Worm (Caenorhabditis elegans) whole organism, young adult: ENCODE data around the gene srh-218.

ENCODE experiments used
- F10E7.11 ChIP-seq: sonication (generic microtip); optimal IDR thresholded peaks from 2 replicates; lab custom pipeline; 2017; ENCODE audit warnings: mild to moderate bottlenecking, missing genetic modification characterization, moderate library complexity, missing compliant biosample characterization
- F33H1.4 ChIP-seq: fragments of 200-800 bp; sonication (Bioruptor generic); IDR thresholded peaks from 2 replicates; pipeline ENCODE4 v1.3.6; 2022; ENCODE audit warnings: missing genetic modification reagents, missing genetic modification characterization, missing compliant biosample characterization
- F37B4.10 ChIP-seq: fragments of 200-800 bp; sonication (Bioruptor generic); IDR thresholded peaks from 2 replicates; pipeline ENCODE4 v1.3.6; 2022; ENCODE audit warnings: missing genetic modification characterization, missing compliant biosample characterization
- F52B5.7 ChIP-seq: sonication (generic microtip); optimal IDR thresholded peaks from 2 replicates; lab custom pipeline; 2016; ENCODE audit warnings: mild to moderate bottlenecking, missing genetic modification characterization, missing compliant biosample characterization
- Y56A3A.18 ChIP-seq: fragments of 200-800 bp; sonication (Bioruptor generic); IDR thresholded peaks from 2 replicates; pipeline ENCODE4 v1.3.6; 2022; ENCODE audit warnings: missing genetic modification reagents, missing genetic modification characterization, missing compliant biosample characterization
- Y67H2A.10 ChIP-seq: fragments of 200-800 bp; sonication (Bioruptor generic); conservative IDR thresholded peaks from 2 replicates; pipeline ENCODE4 v1.3.6; 2022; ENCODE audit warnings: missing genetic modification reagents, missing genetic modification characterization, missing compliant biosample characterization
- athp-1 ChIP-seq: sonication (generic microtip); optimal IDR thresholded peaks from 2 replicates; lab custom pipeline; 2017; ENCODE audit warnings: mild to moderate bottlenecking, missing genetic modification characterization, missing compliant biosample characterization
- attf-5 ChIP-seq: fragments of 200-800 bp; sonication (Bioruptor generic); optimal IDR thresholded peaks from 2 replicates; lab custom pipeline; 2018; ENCODE audit warnings: mild to moderate bottlenecking, missing genetic modification characterization, missing compliant biosample characterization
- attf-6 ChIP-seq: fragments of 200-800 bp; sonication (Bioruptor generic); IDR thresholded peaks from 2 replicates; pipeline ENCODE4 v1.3.6; 2022; ENCODE audit warnings: missing genetic modification reagents, missing genetic modification characterization, missing compliant biosample characterization
- ccch-3 ChIP-seq: fragments of 200-800 bp; sonication (Bioruptor generic); optimal IDR thresholded peaks from 2 replicates; lab custom pipeline; 2018; ENCODE audit warnings: mild to moderate bottlenecking, missing genetic modification characterization, missing compliant biosample characterization
- cebp-2 ChIP-seq: fragments of 200-800 bp; sonication (Bioruptor generic); IDR thresholded peaks from 2 replicates; pipeline ENCODE4 v1.3.6; 2022; ENCODE audit warnings: missing genetic modification characterization, missing compliant biosample characterization
- ceh-40 ChIP-seq: fragments of 200-800 bp; sonication (Bioruptor generic); IDR thresholded peaks from 2 replicates; pipeline ENCODE4 v1.3.6; 2022; ENCODE audit warnings: missing genetic modification characterization, missing compliant biosample characterization
- dox-1 ChIP-seq: fragments of 200-800 bp; sonication (Bioruptor generic); IDR thresholded peaks from 2 replicates; pipeline ENCODE4 v1.3.6; 2022; ENCODE audit warnings: missing genetic modification reagents, missing genetic modification characterization, missing compliant biosample characterization
- egl-18 ChIP-seq: fragments of 200-800 bp; sonication (Bioruptor generic); IDR thresholded peaks from 2 replicates; pipeline ENCODE4 v1.3.6; 2022; ENCODE audit warnings: missing genetic modification reagents, missing genetic modification characterization, missing compliant biosample characterization
- egl-44 ChIP-seq: fragments of 200-800 bp; sonication (Bioruptor generic); IDR thresholded peaks from 2 replicates; pipeline ENCODE4 v1.3.6; 2022; ENCODE audit warnings: missing genetic modification reagents, missing genetic modification characterization, missing compliant biosample characterization
- egrh-3 ChIP-seq: fragments of 200-800 bp; sonication (Bioruptor generic); IDR thresholded peaks from 2 replicates; pipeline ENCODE4 v1.3.6; 2022; ENCODE audit warnings: missing genetic modification reagents, missing genetic modification characterization, missing compliant biosample characterization
- fkh-3 ChIP-seq: sonication (generic microtip); optimal IDR thresholded peaks from 2 replicates; lab custom pipeline; 2016; ENCODE audit warnings: mild to moderate bottlenecking, missing genetic modification characterization, missing compliant biosample characterization
- him-1 ChIP-seq: sonication (generic microtip); optimal IDR thresholded peaks from 2 replicates; lab custom pipeline; 2016; ENCODE audit warnings: missing genotype, missing genetic modification reagents, missing genetic modification characterization, missing compliant biosample characterization
- hmg-1.2 ChIP-seq: fragments of 200-800 bp; sonication (Bioruptor generic); IDR thresholded peaks from 2 replicates; pipeline ENCODE4 v1.3.6; 2022; ENCODE audit warnings: missing genetic modification reagents, missing genetic modification characterization, missing compliant biosample characterization
- hmg-20 ChIP-seq: fragments of 200-800 bp; sonication (Bioruptor generic); IDR thresholded peaks from 2 replicates; pipeline ENCODE4 v1.3.6; 2022; ENCODE audit warnings: missing genetic modification reagents, missing genetic modification characterization, missing compliant biosample characterization
- hrde-1 ChIP-seq: sonication (generic microtip); optimal IDR thresholded peaks from 2 replicates; lab custom pipeline; 2016; ENCODE audit warnings: missing genetic modification characterization, mild to moderate bottlenecking, missing compliant biosample characterization, moderate library complexity, missing genotype, missing genetic modification reagents, borderline replicate concordance
- hsf-1 ChIP-seq: fragments of 200-800 bp; sonication (Bioruptor generic); IDR thresholded peaks from 2 replicates; pipeline ENCODE4 v1.3.6; 2022; ENCODE audit warnings: missing genetic modification reagents, missing genetic modification characterization, missing compliant biosample characterization
- lin-26 ChIP-seq: fragments of 200-800 bp; sonication (Bioruptor generic); IDR thresholded peaks from 2 replicates; pipeline ENCODE4 v1.3.6; 2022; ENCODE audit warnings: missing genetic modification reagents, missing genetic modification characterization, missing compliant biosample characterization
- lin-35 ChIP-seq, 3 experiments: fragments of 150-350 bp in 2 of 3; sonication (generic microtip) in 1 of 3; optimal IDR thresholded peaks; 2 replicates each; lab custom pipeline; 2014 to 2018; ENCODE audit warnings: missing biosample characterization in 3 of 3, missing genetic modification characterization in 3 of 3, missing genetic modification reagents in 3 of 3
- lin-54 ChIP-seq: fragments of 200-800 bp; sonication (Bioruptor generic); optimal IDR thresholded peaks from 2 replicates; lab custom pipeline; 2018; ENCODE audit warnings: mild to moderate bottlenecking, missing genetic modification characterization, missing compliant biosample characterization
- lsl-1 ChIP-seq: fragments of 200-800 bp; sonication (Bioruptor generic); optimal IDR thresholded peaks from 2 replicates; lab custom pipeline; 2018; ENCODE audit warnings: mild to moderate bottlenecking, missing genetic modification characterization, moderate library complexity, missing compliant biosample characterization
- madf-3 ChIP-seq: fragments of 200-800 bp; sonication (Bioruptor generic); IDR thresholded peaks from 2 replicates; pipeline ENCODE4 v1.3.6; 2022; ENCODE audit warnings: missing genetic modification reagents, missing genetic modification characterization, missing compliant biosample characterization
- mes-4 ChIP-seq: sonication (generic microtip); optimal IDR thresholded peaks from 2 replicates; lab custom pipeline; 2016; ENCODE audit warnings: missing genotype, missing genetic modification characterization, missing compliant biosample characterization
- mxl-1 ChIP-seq: sonication (generic microtip); optimal IDR thresholded peaks from 2 replicates; lab custom pipeline; 2016; ENCODE audit warnings: missing genetic modification characterization, missing compliant biosample characterization
- nfya-1 ChIP-seq: sonication (generic microtip); optimal IDR thresholded peaks from 2 replicates; lab custom pipeline; 2017; ENCODE audit warnings: antibody characterized with exemption, missing compliant biosample characterization, missing genetic modification characterization, borderline replicate concordance; ENCODE audit not compliant: insufficient read depth
- nfya-2 ChIP-seq: fragments of 200-800 bp; sonication (Bioruptor generic); IDR thresholded peaks from 2 replicates; pipeline ENCODE4 v1.3.6; 2022; ENCODE audit warnings: missing genetic modification reagents, missing genetic modification characterization, missing compliant biosample characterization
- rec-8 ChIP-seq, 2 experiments: sonication (generic microtip); optimal IDR thresholded peaks; 2 replicates each; lab custom pipeline; 2016; ENCODE audit warnings: mild to moderate bottlenecking in 2 of 2, missing genetic modification characterization in 2 of 2, missing genetic modification reagents in 2 of 2, missing genotype in 2 of 2, missing biosample characterization in 1 of 2, missing compliant biosample characterization in 1 of 2, moderate library complexity in 1 of 2
- rpc-1 ChIP-seq, 2 experiments: fragments of 150-350 bp in 1 of 2; sonication (generic microtip) in 1 of 2; optimal IDR thresholded peaks; 2 replicates each; lab custom pipeline; 2014 to 2018; ENCODE audit warnings: missing biosample characterization in 1 of 2, missing genetic modification characterization in 1 of 2, missing genetic modification reagents in 1 of 2, missing genotype in 1 of 2
- snpc-3.4 ChIP-seq: sonication (generic microtip); optimal IDR thresholded peaks from 2 replicates; lab custom pipeline; 2017; ENCODE audit warnings: missing genetic modification characterization, mild to moderate bottlenecking, missing compliant biosample characterization, antibody characterized with exemption, moderate library complexity, missing genotype, missing genetic modification reagents
- somi-1 ChIP-seq: fragments of 200-800 bp; sonication (Bioruptor generic); optimal IDR thresholded peaks from 2 replicates; lab custom pipeline; 2018; ENCODE audit warnings: mild to moderate bottlenecking, missing genetic modification characterization, missing compliant biosample characterization
- unc-62 ChIP-seq: fragments of 150-350 bp; optimal IDR thresholded peaks from 2 replicates; lab custom pipeline; 2014; ENCODE audit warnings: missing biosample characterization, missing genetic modification reagents, missing genetic modification characterization
- ztf-3 ChIP-seq: fragments of 200-800 bp; sonication (Bioruptor generic); optimal IDR thresholded peaks from 2 replicates; lab custom pipeline; 2018; ENCODE audit warnings: mild to moderate bottlenecking, missing genetic modification characterization, missing compliant biosample characterization

srh-218 gene

DNA sequence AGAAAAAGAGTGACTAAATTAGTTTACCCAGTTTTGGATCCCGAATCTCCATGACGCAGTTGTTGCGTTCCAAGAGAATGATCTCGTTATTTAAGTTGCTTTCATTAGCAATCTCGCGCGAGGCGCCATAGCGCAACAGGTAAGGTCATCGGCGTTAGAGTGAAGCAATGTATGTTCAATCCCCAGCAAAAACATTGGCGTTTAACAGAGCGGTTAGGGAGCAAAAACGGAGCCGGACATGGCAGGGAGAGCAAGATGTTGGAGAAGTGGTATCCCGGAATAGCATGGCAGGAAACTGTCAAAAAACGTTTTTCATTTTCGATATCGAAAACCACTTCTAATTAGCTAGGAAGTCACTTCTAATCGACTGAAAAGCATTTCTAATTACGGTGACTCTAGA lies 39.5 kb upstream of the srh-218 start (continued):
- TF ChIP-seq ccch-3 (GFP tag; lab: Kevin White, UChicago) (no peak), fkh-3 (tag; lab: Kevin White, UChicago) (peak; percentile 32), hrde-1 (tag; lab: Kevin White, UChicago) (no peak), F33H1.4 (peak; percentile 30; the same call in 1 of the 2 replicates), egl-44 (peak; percentile 67; the same call in 1 of the 2 replicates), rec-8 (tag; optimal IDR thresholded peaks at IDR 0.05; lab: Kevin White, UChicago) (peak in 1 of 2 experiments; percentile 67), hsf-1 (GFP tag; lab: Robert Waterston, UW) (0 out of 2 replicates have a peak, but pooled peaks have one; percentile 51), lsl-1 (peak; percentile 34), lin-26 (GFP tag; lab: Robert Waterston, UW) (peak; percentile 93), rpc-1 (optimal IDR thresholded peaks at IDR 0.05; lab: Kevin White, UChicago) (peak; percentile 60), rpc-1 (tag; optimal IDR thresholded peaks at IDR 0.05; lab: Kevin White, UChicago) (peak; percentile 78), nfya-2 (GFP tag; lab: Robert Waterston, UW) (no peak), him-1 (peak; percentile 57), hmg-1.2 (GFP tag; lab: Robert Waterston, UW) (peak; percentile 49), Y56A3A.18 (GFP tag; lab: Robert Waterston, UW) (peak; percentile 69; the same call in 1 of the 2 replicates), F52B5.7 (tag; lab: Kevin White, UChicago) (peak; percentile 21), athp-1 (tag; lab: Kevin White, UChicago) (peak; percentile 17), attf-6 (peak; percentile 52; the same call in 1 of the 2 replicates), hmg-20 (GFP tag; lab: Robert Waterston, UW) (0 out of 2 replicates have a peak, but pooled peaks have one; percentile 20), somi-1 (GFP tag; lab: Kevin White, UChicago) (peak; percentile 2), madf-3 (GFP tag; lab: Robert Waterston, UW) (no peak), lin-54 (GFP tag; lab: Kevin White, UChicago) (peak; percentile 16), attf-5 (peak; percentile 22), unc-62 (GFP tag; lab: Kevin White, UChicago) (no peak), egl-18 (GFP tag; lab: Robert Waterston, UW) (0 out of 2 replicates have a peak, but pooled peaks have one; percentile 59), egrh-3 (GFP tag; lab: Robert Waterston, UW) (no peak), mes-4 (tag; lab: Kevin White, UChicago) (peak; percentile 47)

- TF ChIP-seq ztf-3 (GFP tag; lab: Kevin White, UChicago) (no peak), cebp-2 (no peak)
These were observed 34.7 kb upstream of the srh-218 start, which contains the start of gene str-71 for ce11 chrV:15459088-15459487. str-71 (minus strand) TSS chrV:15459188.

ce11 chrV:15464402-15464801 lies 29.4 kb upstream of the srh-218 start, which contains the start of gene rocf-1:
rocf-1 (minus strand) TSS chrV:15464502.
- TF ChIP-seq rpc-1 (optimal IDR thresholded peaks at IDR 0.05; lab: Kevin White, UChicago) (no peak), rpc-1 (tag; optimal IDR thresholded peaks at IDR 0.05; lab: Kevin White, UChicago) (no peak), hmg-1.2 (GFP tag; lab: Robert Waterston, UW) (no peak), rec-8 (tag; optimal IDR thresholded peaks at IDR 0.05; lab: Kevin White, UChicago) (no peak), mes-4 (tag; lab: Kevin White, UChicago) (no peak), dox-1 (GFP tag; lab: Robert Waterston, UW) (no peak), snpc-3.4 (tag; lab: Kevin White, UChicago) (no peak), F37B4.10 (GFP tag; lab: Robert Waterston, UW) (no peak), cebp-2 (no peak), mxl-1 (tag; lab: Kevin White, UChicago) (no peak), lin-35 (GFP tag; optimal IDR thresholded peaks at IDR 0.05; lab: Kevin White, UChicago) (no peak), F10E7.11 (tag; lab: Kevin White, UChicago) (no peak), attf-5 (no peak), Y67H2A.10 (GFP tag; lab: Robert Waterston, UW) (no peak), ceh-40 (GFP tag; lab: Robert Waterston, UW) (no peak), nfya-1 (tag; lab: Kevin White, UChicago) (no peak)
